Fruit fly (Drosophila melanogaster) whole organism, prepupa: ENCODE data around the gene CG7860.

Experiments used
- CG10669 ChIP-seq: fragments of 200-800 bp; sonication (Bioruptor generic); optimal IDR thresholded peaks from 3 replicates; lab custom pipeline; 2018; ENCODE audit warnings: missing biosample characterization, mild to moderate bottlenecking, missing genetic modification characterization, moderate library complexity
- CG11762 ChIP-seq: fragments of 200-800 bp; sonication (Bioruptor generic); optimal IDR thresholded peaks from 3 replicates; lab custom pipeline; 2016; ENCODE audit warnings: missing biosample characterization, missing genetic modification characterization; ENCODE audit not compliant: insufficient read depth
- CG15336 ChIP-seq: fragments of 200-800 bp; sonication (Bioruptor generic); IDR thresholded peaks from 2 replicates; pipeline ENCODE4 v1.3.6; 2022; ENCODE audit warnings: missing biosample characterization, missing genetic modification characterization
- CG1621 ChIP-seq: fragments of 200-800 bp; sonication (Bioruptor generic); optimal IDR thresholded peaks from 3 replicates; lab custom pipeline; 2018; ENCODE audit warnings: missing biosample characterization, mild to moderate bottlenecking, missing genetic modification characterization
- CG16779 ChIP-seq: fragments of 200-800 bp; sonication (Bioruptor generic); optimal IDR thresholded peaks from 3 replicates; lab custom pipeline; 2017; ENCODE audit warnings: missing biosample characterization, mild to moderate bottlenecking, missing genetic modification characterization
- CG3032 ChIP-seq: fragments of 200-800 bp; optimal IDR thresholded peaks from 2 replicates; lab custom pipeline; 2019; ENCODE audit warnings: missing biosample characterization, mild to moderate bottlenecking, missing genetic modification characterization, moderate library complexity
- CG31627 ChIP-seq: fragments of 200-800 bp; sonication (Bioruptor generic); optimal IDR thresholded peaks from 3 replicates; lab custom pipeline; 2016; ENCODE audit warnings: missing biosample characterization, missing genetic modification characterization
- CG34406 ChIP-seq: fragments of 200-800 bp; sonication (Bioruptor generic); optimal IDR thresholded peaks from 3 replicates; lab custom pipeline; 2016; ENCODE audit warnings: missing biosample characterization, missing genetic modification characterization
- CG4318 ChIP-seq: fragments of 200-800 bp; sonication (Bioruptor generic); optimal IDR thresholded peaks from 3 replicates; lab custom pipeline; 2017; ENCODE audit warnings: missing biosample characterization, mild to moderate bottlenecking, missing genetic modification characterization
- CG6163 ChIP-seq: fragments of 200-800 bp; sonication (Bioruptor generic); IDR thresholded peaks from 3 replicates; pipeline ENCODE4 v1.3.6; 2022; ENCODE audit warnings: missing biosample characterization, missing genetic modification characterization
- CG6276 ChIP-seq: fragments of 200-800 bp; sonication (Bioruptor generic); optimal IDR thresholded peaks from 2 replicates; lab custom pipeline; 2017; ENCODE audit warnings: missing biosample characterization, mild to moderate bottlenecking, missing genetic modification characterization
- CG6792 ChIP-seq: fragments of 200-800 bp; sonication (Bioruptor generic); optimal IDR thresholded peaks from 3 replicates; lab custom pipeline; 2016; ENCODE audit warnings: missing biosample characterization, missing genetic modification characterization
- CG6808 ChIP-seq: fragments of 200-800 bp; sonication (Bioruptor generic); optimal IDR thresholded peaks from 3 replicates; lab custom pipeline; 2017; ENCODE audit warnings: missing biosample characterization, missing genetic modification characterization, mild to moderate bottlenecking, moderate library complexity, missing genetic modification reagents
- CG7368 ChIP-seq: fragments of 200-800 bp; sonication (Bioruptor generic); optimal IDR thresholded peaks from 3 replicates; lab custom pipeline; 2016; ENCODE audit warnings: missing biosample characterization, missing genetic modification characterization
- CG8632 ChIP-seq: fragments of 200-800 bp; sonication (Bioruptor generic); optimal IDR thresholded peaks from 3 replicates; lab custom pipeline; 2016; ENCODE audit warnings: missing biosample characterization, missing genetic modification characterization
- Eip75B ChIP-seq: fragments of 200-800 bp; sonication (Bioruptor generic); optimal IDR thresholded peaks from 3 replicates; lab custom pipeline; 2016; ENCODE audit warnings: missing biosample characterization, missing genetic modification characterization
- Eip78C ChIP-seq: fragments of 200-800 bp; sonication (Bioruptor generic); peaks from one replicate; lab custom pipeline; 2016; ENCODE audit warnings: missing biosample characterization, missing genetic modification characterization
- Eip93F ChIP-seq: fragments of 200-800 bp; sonication (Bioruptor generic); optimal IDR thresholded peaks from 2 replicates; lab custom pipeline; 2016; ENCODE audit warnings: missing biosample characterization, mild to moderate bottlenecking, missing genetic modification characterization
- Ets21C ChIP-seq: fragments of 200-800 bp; sonication (Bioruptor generic); optimal IDR thresholded peaks from 3 replicates; lab custom pipeline; 2016; ENCODE audit warnings: missing biosample characterization, missing genetic modification characterization
- Ets96B ChIP-seq: fragments of 200-800 bp; optimal IDR thresholded peaks from 2 replicates; lab custom pipeline; 2019; ENCODE audit warnings: missing biosample characterization, mild to moderate bottlenecking, missing genetic modification characterization, moderate library complexity
- Gug ChIP-seq: fragments of 200-800 bp; sonication (Bioruptor generic); IDR thresholded peaks from 2 replicates; pipeline ENCODE4 v1.3.6; 2022; ENCODE audit warnings: missing biosample characterization, missing genetic modification characterization
- Hr38 ChIP-seq: sonication (Bioruptor generic); optimal IDR thresholded peaks from 2 replicates; lab custom pipeline; 2016; ENCODE audit warnings: missing biosample characterization, missing genetic modification characterization
- Hr39 ChIP-seq: fragments of 200-800 bp; sonication (Bioruptor generic); optimal IDR thresholded peaks from 2 replicates; lab custom pipeline; 2016; ENCODE audit warnings: missing biosample characterization, missing genetic modification characterization
- Hr4 ChIP-seq: fragments of 200-800 bp; sonication (Bioruptor generic); optimal IDR thresholded peaks from 3 replicates; lab custom pipeline; 2016; ENCODE audit warnings: missing biosample characterization, missing genetic modification characterization
- Met ChIP-seq: fragments of 200-800 bp; sonication (Bioruptor generic); optimal IDR thresholded peaks from 3 replicates; lab custom pipeline; 2016; ENCODE audit warnings: missing biosample characterization, missing genetic modification characterization
- OdsH ChIP-seq: fragments of 200-800 bp; sonication (Bioruptor generic); optimal IDR thresholded peaks from 3 replicates; lab custom pipeline; 2016; ENCODE audit warnings: missing biosample characterization, missing genetic modification characterization
- Smox ChIP-seq: fragments of 200-800 bp; sonication (Bioruptor generic); optimal IDR thresholded peaks from 3 replicates; lab custom pipeline; 2016; ENCODE audit warnings: missing biosample characterization, missing genetic modification characterization
- Sox102F ChIP-seq: fragments of 200-800 bp; sonication (Bioruptor generic); optimal IDR thresholded peaks from 2 replicates; lab custom pipeline; 2016; ENCODE audit warnings: missing biosample characterization, mild to moderate bottlenecking, missing genetic modification characterization
- Sox14 ChIP-seq: fragments of 200-800 bp; sonication (Bioruptor generic); optimal IDR thresholded peaks from 3 replicates; lab custom pipeline; 2016; ENCODE audit warnings: missing biosample characterization, missing genetic modification characterization
- achi ChIP-seq: fragments of 200-800 bp; sonication (Bioruptor generic); optimal IDR thresholded peaks from 3 replicates; lab custom pipeline; 2016; ENCODE audit warnings: missing biosample characterization, missing genetic modification characterization
- acj6 ChIP-seq: fragments of 200-800 bp; sonication (Bioruptor generic); optimal IDR thresholded peaks from 3 replicates; lab custom pipeline; 2016; ENCODE audit warnings: missing biosample characterization, missing genetic modification characterization
- cyc ChIP-seq: fragments of 200-800 bp; sonication (Bioruptor generic); optimal IDR thresholded peaks from 3 replicates; lab custom pipeline; 2016; ENCODE audit warnings: missing biosample characterization, missing genetic modification characterization
- dac ChIP-seq: fragments of 200-800 bp; sonication (Bioruptor generic); optimal IDR thresholded peaks from 2 replicates; lab custom pipeline; 2017; ENCODE audit warnings: missing biosample characterization, mild to moderate bottlenecking, missing genetic modification characterization
- dsx ChIP-seq: fragments of 200-800 bp; optimal IDR thresholded peaks from 3 replicates; lab custom pipeline; 2019; ENCODE audit warnings: missing biosample characterization, mild to moderate bottlenecking, missing genetic modification characterization, moderate library complexity; ENCODE audit not compliant: poor library complexity, severe bottlenecking
- eg ChIP-seq: fragments of 200-800 bp; sonication (Bioruptor generic); IDR thresholded peaks from 3 replicates; pipeline ENCODE4 v1.3.6; 2022; ENCODE audit warnings: missing biosample characterization, missing genetic modification characterization
- esn ChIP-seq: fragments of 200-800 bp; sonication (Bioruptor generic); optimal IDR thresholded peaks from 2 replicates; lab custom pipeline; 2016; ENCODE audit warnings: missing biosample characterization, mild to moderate bottlenecking, missing genetic modification characterization, moderate library complexity
- fd59A ChIP-seq: fragments of 200-800 bp; sonication (Bioruptor generic); optimal IDR thresholded peaks from 2 replicates; lab custom pipeline; 2017; ENCODE audit warnings: missing biosample characterization, mild to moderate bottlenecking, missing genetic modification characterization, missing genetic modification reagents
- fkh ChIP-seq: fragments of 200-800 bp; sonication (Bioruptor generic); optimal IDR thresholded peaks from 3 replicates; lab custom pipeline; 2017; ENCODE audit warnings: missing biosample characterization, mild to moderate bottlenecking, missing genetic modification characterization, moderate library complexity
- lz ChIP-seq: fragments of 200-800 bp; sonication (Bioruptor generic); optimal IDR thresholded peaks from 3 replicates; lab custom pipeline; 2016; ENCODE audit warnings: missing biosample characterization, missing genetic modification characterization
- net ChIP-seq: fragments of 200-800 bp; sonication (Bioruptor generic); optimal IDR thresholded peaks from 3 replicates; lab custom pipeline; 2016; ENCODE audit warnings: missing biosample characterization, missing genetic modification characterization
- pdm3 ChIP-seq: fragments of 200-800 bp; sonication (Bioruptor generic); optimal IDR thresholded peaks from 3 replicates; lab custom pipeline; 2016; ENCODE audit warnings: missing biosample characterization, missing genetic modification characterization
- salr ChIP-seq, 2 experiments: fragments of 200-800 bp; sonication (Bioruptor generic); optimal IDR thresholded peaks; 3 replicates each; lab custom pipeline; 2016 to 2018; ENCODE audit warnings: missing biosample characterization in 2 of 2, missing genetic modification characterization in 2 of 2, mild to moderate bottlenecking in 1 of 2
- ss ChIP-seq, 2 experiments: fragments of 200-800 bp; sonication (Bioruptor generic); optimal IDR thresholded peaks; 2 replicates in 1 of 2; 3 replicates in 1 of 2; lab custom pipeline; 2017 to 2018; ENCODE audit warnings: mild to moderate bottlenecking in 2 of 2, missing biosample characterization in 2 of 2, missing genetic modification characterization in 2 of 2, moderate library complexity in 1 of 2
- svp ChIP-seq: fragments of 200-800 bp; sonication (Bioruptor generic); peaks from one replicate; lab custom pipeline; 2016; ENCODE audit warnings: missing biosample characterization, missing genetic modification characterization

CG7860 gene

dm6 chrX:15530369-15530768 lies 38.4 kb upstream of the CG7860 start (continued):
- TF ChIP-seq Smox (peak; percentile 57), fkh (no peak), Hr4 (no peak), CG1621 (tag; lab: Kevin White, UChicago) (no peak), CG11762 (no peak), lz (GFP tag; lab: Kevin White, UChicago) (peak; percentile 50), dsx (peak; percentile 14), CG6792 (peak; percentile 49), CG15336 (GFP tag; lab: Robert Waterston, UW) (no peak), Sox102F (GFP tag; lab: Kevin White, UChicago) (no peak), Eip78C (GFP tag; lab: Kevin White, UChicago) (peak; percentile 70), Sox14 (GFP tag; lab: Kevin White, UChicago) (peak; percentile 27), achi (GFP tag; lab: Kevin White, UChicago) (peak; percentile 39), acj6 (GFP tag; lab: Kevin White, UChicago) (peak; percentile 31), CG16779 (no peak), cyc (GFP tag; lab: Kevin White, UChicago) (peak; percentile 43), esn (GFP tag; lab: Kevin White, UChicago) (peak; percentile 58), Met (peak; percentile 59), Eip75B (peak; percentile 40), Ets96B (tag; lab: Kevin White, UChicago) (peak; percentile 49), salr (GFP tag; optimal IDR thresholded peaks at IDR 0.05; lab: Kevin White, UChicago) (no peak), svp (GFP tag; lab: Kevin White, UChicago) (peak; percentile 79), Hr38 (GFP tag; lab: Kevin White, UChicago) (no peak), CG6808 (GFP tag; lab: Kevin White, UChicago) (no peak), OdsH (GFP tag; lab: Kevin White, UChicago) (peak; percentile 48), CG8632 (GFP tag; lab: Kevin White, UChicago) (peak; percentile 48), Gug (GFP tag; lab: Robert Waterston, UW) (no peak)

DNA sequence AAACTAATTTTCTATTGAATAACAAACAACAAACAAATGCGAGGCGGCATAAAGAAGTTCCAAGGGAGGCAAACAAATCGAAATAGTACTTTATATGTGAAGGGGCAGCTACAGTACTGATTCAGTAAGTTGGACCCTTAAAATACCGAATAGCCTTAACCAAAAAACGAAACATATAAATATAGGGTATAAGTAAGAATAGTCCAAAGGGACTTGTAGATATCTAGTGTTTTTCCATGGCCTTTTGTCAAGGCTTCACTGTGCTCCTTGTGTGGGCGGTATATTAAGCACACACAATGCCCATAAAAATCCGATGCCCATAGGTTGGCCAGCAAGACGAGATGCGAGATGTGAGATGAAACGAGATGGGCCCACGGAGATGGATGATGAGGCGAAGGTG lies 36.7 kb upstream of the CG7860 start:
- TF ChIP-seq OdsH (GFP tag; lab: Kevin White, UChicago) (no peak), Ets21C (GFP tag; lab: Kevin White, UChicago) (peak; percentile 12), cyc (GFP tag; lab: Kevin White, UChicago) (peak; percentile 1), CG31627 (GFP tag; lab: Kevin White, UChicago) (peak; percentile 14), esn (GFP tag; lab: Kevin White, UChicago) (peak; percentile 12), salr (GFP tag; optimal IDR thresholded peaks at IDR 0.05; lab: Kevin White, UChicago) (no peak), Met (peak; percentile 20), acj6 (GFP tag; lab: Kevin White, UChicago) (no peak), Hr39 (GFP tag; lab: Kevin White, UChicago) (peak; percentile 8), fd59A (no peak), Eip78C (GFP tag; lab: Kevin White, UChicago) (peak; percentile 35)
- TF ChIP-seq, all 60 proteins: peak for 7

- peak; percentile 7 for TF ChIP-seq achi (GFP tag; lab: Kevin White, UChicago)
- no peak for TF ChIP-seq Eip93F (GFP tag; lab: Kevin White, UChicago)
- TF ChIP-seq ss (GFP tag; optimal IDR thresholded peaks at IDR 0.05; lab: Kevin White, UChicago): no peak
- no peak for TF ChIP-seq acj6 (GFP tag; lab: Kevin White, UChicago)
- no peak for TF ChIP-seq dac (GFP tag; lab: Kevin White, UChicago)
- TF ChIP-seq CG3032 (tag; lab: Kevin White, UChicago): peak; percentile 14
- TF ChIP-seq Ets21C (GFP tag; lab: Kevin White, UChicago): no peak
- TF ChIP-seq Smox: peak; percentile 25
- peak; percentile 1 for TF ChIP-seq OdsH (GFP tag; lab: Kevin White, UChicago)
- no peak for TF ChIP-seq cyc (GFP tag; lab: Kevin White, UChicago)
- peak; percentile 25 for TF ChIP-seq pdm3
- no peak for TF ChIP-seq CG6808 (GFP tag; lab: Kevin White, UChicago)
- no peak for TF ChIP-seq fd59A
- TF ChIP-seq CG7368 (GFP tag; lab: Kevin White, UChicago): no peak
- TF ChIP-seq CG8632 (GFP tag; lab: Kevin White, UChicago): peak; percentile 13
- peak; percentile 20 for TF ChIP-seq esn (GFP tag; lab: Kevin White, UChicago)
- no peak for TF ChIP-seq CG6276
- peak; percentile 76 for TF ChIP-seq Eip78C (GFP tag; lab: Kevin White, UChicago)
- no peak for TF ChIP-seq net (GFP tag; lab: Kevin White, UChicago)
- 0 out of 3 replicates have a peak, but pooled peaks have one; percentile 15 for TF ChIP-seq eg
- TF ChIP-seq Met: no peak
- no peak for TF ChIP-seq Gug (GFP tag; lab: Robert Waterston, UW)
- no peak for TF ChIP-seq CG1621 (tag; lab: Kevin White, UChicago)
- TF ChIP-seq CG6163 (GFP tag; lab: Robert Waterston, UW): 0 out of 3 replicates have a peak, but pooled peaks have one; percentile 10
- no peak for TF ChIP-seq CG34406 (GFP tag; lab: Kevin White, UChicago)
- no peak for TF ChIP-seq CG15336 (GFP tag; lab: Robert Waterston, UW)
- no peak for TF ChIP-seq CG11762
- TF ChIP-seq CG10669 (GFP tag; lab: Kevin White, UChicago): no peak
- no peak for TF ChIP-seq CG4318 (GFP tag; lab: Kevin White, UChicago)
- TF ChIP-seq svp (GFP tag; lab: Kevin White, UChicago): peak; percentile 61
- TF ChIP-seq Sox102F (GFP tag; lab: Kevin White, UChicago): no peak
Observed at dm6 chrX:15539856-15540488, 28.8 kb upstream of the CG7860 start.
